Worm (Caenorhabditis elegans) whole organism, L2 larva: ENCODE results near the gene ddr-2.

Experiments
- lin-13 ChIP-seq: fragments of 150-350 bp; optimal IDR thresholded peaks from 2 replicates; lab custom pipeline; 2014; ENCODE audit warnings: missing biosample characterization, missing genetic modification reagents, missing genetic modification characterization
- unc-62 ChIP-seq: fragments of 150-350 bp; optimal IDR thresholded peaks from 2 replicates; lab custom pipeline; 2014; ENCODE audit warnings: missing biosample characterization, missing genetic modification reagents, missing genetic modification characterization

ce11 chrX:3280130-3280529 lies 35.0 kb upstream of the ddr-2 start, which contains the start of gene K09C4.10:
- TF ChIP-seq lin-13 (GFP tag; lab: Kevin White, UChicago) = no peak
- TF ChIP-seq unc-62 (GFP tag; lab: Kevin White, UChicago) = no peak
